Worm (Caenorhabditis elegans): Measurements from ENCODE around the gene abu-15.

- TF ChIP-seq ama-1 (optimal IDR thresholded peaks at IDR 0.05) (no peak), snpc-4 (tag; optimal IDR thresholded peaks at IDR 0.05) (no peak), nhr-28 (tag; optimal IDR thresholded peaks at IDR 0.05) (no peak), efl-3 (GFP tag; optimal IDR thresholded peaks at IDR 0.05) (no peak), unc-62 (GFP tag; optimal IDR thresholded peaks at IDR 0.05) (no peak), fos-1 (tag; optimal IDR thresholded peaks at IDR 0.05) (no peak), nhr-12 (tag; optimal IDR thresholded peaks at IDR 0.05) (no peak), ztf-4 (tag; optimal IDR thresholded peaks at IDR 0.05) (no peak), hlh-17 (GFP tag; optimal IDR thresholded peaks at IDR 0.05; ENCODE audit: borderline replicate concordance) (no peak)
These were observed 39.3 kb upstream of the abu-15 start, which contains the start of gene C04F5.9 for ce11 chrV:5119109-5119508.
